Fruit fly (Drosophila melanogaster): ENCODE measurements around the gene SF1.

SF1 gene

dm6 chr3R:17550827-17551468 is 10.7 kb downstream of the SF1 start (continued):
- no peak for TF ChIP-seq CG7357 (GFP tag; IDR thresholded peaks at IDR 0.05)
- peak; percentile 52 for TF ChIP-seq tin (GFP tag; optimal IDR thresholded peaks at IDR 0.05)
- peak; percentile 42 to 77 for TF ChIP-seq chif (GFP tag; optimal IDR thresholded peaks at IDR 0.05)
- peak; percentile 61 for TF ChIP-seq nmo (GFP tag; optimal IDR thresholded peaks at IDR 0.05)
- peak; percentile 62 for TF ChIP-seq fd102C (GFP tag; optimal IDR thresholded peaks at IDR 0.05)
- peak; percentile 54 for TF ChIP-seq CG7839 (tag; optimal IDR thresholded peaks at IDR 0.05)
- TF ChIP-seq prd (optimal IDR thresholded peaks at IDR 0.05): no peak
- TF ChIP-seq prd (GFP tag; IDR thresholded peaks at IDR 0.05): peak; percentile 81
- TF ChIP-seq CG1603 (tag; optimal IDR thresholded peaks at IDR 0.05): peak; percentile 84
- TF ChIP-seq CG8388 (GFP tag; optimal IDR thresholded peaks at IDR 0.05): peak; percentile 65
- TF ChIP-seq CG15011 (GFP tag; optimal IDR thresholded peaks at IDR 0.05): no peak
- peak in 1 of 3 experiments; percentile 77 for TF ChIP-seq lola (GFP tag; optimal IDR thresholded peaks at IDR 0.05)
- peak; percentile 8 for TF ChIP-seq CG10431 (GFP tag; optimal IDR thresholded peaks at IDR 0.05)
- peak; percentile 40 for TF ChIP-seq Hr3 (GFP tag; optimal IDR thresholded peaks at IDR 0.05)
- TF ChIP-seq Med (GFP tag): peak; percentile 90
- peak; percentile 59 for TF ChIP-seq ATbp (GFP tag; optimal IDR thresholded peaks at IDR 0.05)
- TF ChIP-seq Sry-β (GFP tag; optimal IDR thresholded peaks at IDR 0.05): no peak
- no peak for TF ChIP-seq inv (GFP tag; IDR thresholded peaks at IDR 0.05; ENCODE audit: partially characterized antibody)
- peak; percentile 51 for TF ChIP-seq CG13424 (tag; optimal IDR thresholded peaks at IDR 0.05)
- TF ChIP-seq CG10959 (GFP tag; IDR thresholded peaks at IDR 0.05): peak; percentile 58
- TF ChIP-seq her (GFP tag; optimal IDR thresholded peaks at IDR 0.05): peak; percentile 33
- TF ChIP-seq Trl (optimal IDR thresholded peaks at IDR 0.05): no peak
- TF ChIP-seq Trl (GFP tag; optimal IDR thresholded peaks at IDR 0.05): peak; percentile 45
- TF ChIP-seq CG3995 (GFP tag; optimal IDR thresholded peaks at IDR 0.05): no peak
- TF ChIP-seq CG16815 (GFP tag; optimal IDR thresholded peaks at IDR 0.05): peak; percentile 51
- TF ChIP-seq CG2120 (GFP tag; optimal IDR thresholded peaks at IDR 0.05): peak; percentile 2
- peak; percentile 53 for TF ChIP-seq grau (tag; optimal IDR thresholded peaks at IDR 0.05)
- peak; percentile 45 for TF ChIP-seq CG8924 (tag; optimal IDR thresholded peaks at IDR 0.05)
- no peak for TF ChIP-seq bowl (GFP tag; IDR thresholded peaks at IDR 0.05)
- peak; percentile 27; the same call in 1 of the 2 replicates for TF ChIP-seq slbo (GFP tag; IDR thresholded peaks at IDR 0.05)
- no peak for TF ChIP-seq CG3726 (GFP tag; IDR thresholded peaks at IDR 0.05)
- TF ChIP-seq nau (GFP tag; optimal IDR thresholded peaks at IDR 0.05): no peak
- peak; percentile 57 for TF ChIP-seq bab2 (GFP tag; optimal IDR thresholded peaks at IDR 0.05)
- TF ChIP-seq Stat92E (GFP tag; optimal IDR thresholded peaks at IDR 0.05): no peak
- no peak for TF ChIP-seq bigmax (GFP tag; optimal IDR thresholded peaks at IDR 0.05)
- TF ChIP-seq ems (GFP tag; optimal IDR thresholded peaks at IDR 0.05): peak; percentile 13
- TF ChIP-seq gsb (GFP tag; IDR thresholded peaks at IDR 0.05): no peak
- peak; percentile 8 for TF ChIP-seq NC2α (GFP tag; optimal IDR thresholded peaks at IDR 0.05)
- TF ChIP-seq NC2β (GFP tag; optimal IDR thresholded peaks at IDR 0.05): peak; percentile 63
- no peak for TF ChIP-seq slou (GFP tag; optimal IDR thresholded peaks at IDR 0.05)
- peak; percentile 29 for TF ChIP-seq CG12155 (GFP tag; optimal IDR thresholded peaks at IDR 0.05)
- peak; percentile 41 for TF ChIP-seq CG17385 (GFP tag; optimal IDR thresholded peaks at IDR 0.05)
- no peak for TF ChIP-seq CTCF (GFP tag; optimal IDR thresholded peaks at IDR 0.05)
- peak; percentile 73 for TF ChIP-seq crol (GFP tag; IDR thresholded peaks at IDR 0.05)
- no peak for TF ChIP-seq gro (GFP tag; optimal IDR thresholded peaks at IDR 0.05)
- TF ChIP-seq CG4404 (GFP tag; IDR thresholded peaks at IDR 0.05): peak; percentile 47; the same call in 1 of the 2 replicates
- no peak for TF ChIP-seq abd-A (tag; optimal IDR thresholded peaks at IDR 0.05)
- TF ChIP-seq CG5245 (GFP tag; optimal IDR thresholded peaks at IDR 0.05): peak; percentile 19
- no peak for TF ChIP-seq CG7963 (GFP tag; IDR thresholded peaks at IDR 0.05; ENCODE audit: partially characterized antibody)
- no peak for TF ChIP-seq trh (GFP tag; optimal IDR thresholded peaks at IDR 0.05)
- TF ChIP-seq CG7271 (tag; optimal IDR thresholded peaks at IDR 0.05): peak; percentile 45
